Fruit fly (Drosophila melanogaster) whole organism, embryonic: ENCODE data around the gene CG33770.
A peak's percentile ranks its signal among the peaks of the same experiment; 100 is the strongest.

Source experiments
- Adf1 ChIP-seq: fragments of 200-800 bp; sonication (Bioruptor generic); IDR thresholded peaks from 2 replicates; pipeline ENCODE4 v1.3.6; 2022; ENCODE audit warnings: missing biosample characterization, missing genetic modification characterization
- Aef1 ChIP-seq: fragments of 200-800 bp; sonication (Bioruptor generic); IDR thresholded peaks from 3 replicates; pipeline ENCODE4 v1.3.6; 2022; ENCODE audit warnings: missing biosample characterization, missing genetic modification characterization
- Blimp-1 ChIP-seq: fragments of 200-800 bp; sonication (Bioruptor generic); optimal IDR thresholded peaks from 3 replicates; lab custom pipeline; 2018; ENCODE audit warnings: missing biosample characterization, missing genetic modification characterization, mild to moderate bottlenecking, moderate library complexity, missing genetic modification reagents
- CG10274 ChIP-seq: fragments of 200-800 bp; sonication (Bioruptor generic); optimal IDR thresholded peaks from 3 replicates; lab custom pipeline; 2017; ENCODE audit warnings: missing biosample characterization, mild to moderate bottlenecking, missing genetic modification characterization
- CG10366 ChIP-seq: fragments of 200-800 bp; sonication (Bioruptor generic); IDR thresholded peaks from 2 replicates; pipeline ENCODE4 v1.3.6; 2022; ENCODE audit warnings: missing biosample characterization, missing genetic modification characterization
- CG13424 ChIP-seq: fragments of 200-800 bp; sonication (Bioruptor generic); optimal IDR thresholded peaks from 2 replicates; lab custom pipeline; 2019; ENCODE audit warnings: missing biosample characterization, mild to moderate bottlenecking, missing genetic modification characterization, moderate library complexity
- CG14050 ChIP-seq: fragments of 200-800 bp; sonication (Bioruptor generic); IDR thresholded peaks from 3 replicates; pipeline ENCODE4 v1.3.6; 2022; ENCODE audit warnings: missing biosample characterization, missing genetic modification characterization
- CG15011 ChIP-seq: fragments of 200-800 bp; sonication (Bioruptor generic); optimal IDR thresholded peaks from 3 replicates; lab custom pipeline; 2018; ENCODE audit warnings: missing biosample characterization, mild to moderate bottlenecking, missing genetic modification characterization
- CG15269 ChIP-seq: fragments of 200-800 bp; sonication (Bioruptor generic); optimal IDR thresholded peaks from 2 replicates; lab custom pipeline; 2018; ENCODE audit warnings: missing biosample characterization, mild to moderate bottlenecking, missing genetic modification characterization, moderate library complexity
- CG1529 ChIP-seq: fragments of 200-800 bp; sonication (Bioruptor generic); optimal IDR thresholded peaks from 3 replicates; lab custom pipeline; 2018; ENCODE audit warnings: missing biosample characterization, missing genetic modification characterization
- CG1602 ChIP-seq: fragments of 200-800 bp; sonication (Bioruptor generic); optimal IDR thresholded peaks from 3 replicates; lab custom pipeline; 2016; ENCODE audit warnings: missing biosample characterization, missing genetic modification characterization
- CG17361 ChIP-seq: fragments of 200-800 bp; sonication (Bioruptor generic); IDR thresholded peaks from 3 replicates; pipeline ENCODE4 v1.3.6; 2022; ENCODE audit warnings: missing biosample characterization, missing genetic modification characterization
- CG17912 ChIP-seq: fragments of 200-800 bp; sonication (Bioruptor generic); optimal IDR thresholded peaks from 2 replicates; lab custom pipeline; 2018; ENCODE audit warnings: missing biosample characterization, mild to moderate bottlenecking, missing genetic modification characterization
- CG18599 ChIP-seq: fragments of 200-800 bp; sonication (Bioruptor generic); optimal IDR thresholded peaks from 3 replicates; lab custom pipeline; 2017; ENCODE audit warnings: missing biosample characterization, missing genetic modification characterization, mild to moderate bottlenecking, moderate library complexity, missing genetic modification reagents
- CG2678 ChIP-seq: fragments of 200-800 bp; sonication (Bioruptor generic); optimal IDR thresholded peaks from 3 replicates; lab custom pipeline; 2019; ENCODE audit warnings: missing biosample characterization, mild to moderate bottlenecking, missing genetic modification characterization, moderate library complexity
- CG32767 ChIP-seq: fragments of 200-800 bp; sonication (Bioruptor generic); IDR thresholded peaks from 2 replicates; pipeline ENCODE4 v1.3.6; 2022; ENCODE audit warnings: missing biosample characterization, missing genetic modification characterization
- CG32772 ChIP-seq: fragments of 200-800 bp; sonication (Bioruptor generic); IDR thresholded peaks from 2 replicates; pipeline ENCODE4 v1.3.6; 2022; ENCODE audit warnings: missing biosample characterization, missing genetic modification characterization
- CG34422 ChIP-seq: fragments of 200-800 bp; sonication (Bioruptor generic); IDR thresholded peaks from 3 replicates; pipeline ENCODE4 v1.3.6; 2022; ENCODE audit warnings: missing biosample characterization, missing genetic modification characterization
- CG3995 ChIP-seq: fragments of 200-800 bp; sonication (Bioruptor generic); optimal IDR thresholded peaks from 3 replicates; lab custom pipeline; 2016; ENCODE audit warnings: missing biosample characterization, missing genetic modification characterization
- CG4820 ChIP-seq: fragments of 200-800 bp; sonication (Bioruptor generic); optimal IDR thresholded peaks from 3 replicates; lab custom pipeline; 2016; ENCODE audit warnings: missing biosample characterization, missing genetic modification characterization
- CG7928 ChIP-seq: fragments of 200-800 bp; sonication (Bioruptor generic); optimal IDR thresholded peaks from 2 replicates; lab custom pipeline; 2017; ENCODE audit warnings: missing biosample characterization, mild to moderate bottlenecking, missing genetic modification characterization
- CG7963 ChIP-seq: fragments of 200-800 bp; sonication (Bioruptor generic); IDR thresholded peaks from 3 replicates; pipeline ENCODE4 v1.3.6; 2022; ENCODE audit warnings: missing biosample characterization, missing genetic modification characterization; ENCODE audit not compliant: partially characterized antibody
- CHES-1-like ChIP-seq: fragments of 200-800 bp; sonication (Bioruptor generic); optimal IDR thresholded peaks from 2 replicates; lab custom pipeline; 2016; ENCODE audit warnings: missing biosample characterization, missing genetic modification characterization
- Dref ChIP-seq: fragments of 200-800 bp; sonication (Bioruptor generic); IDR thresholded peaks from 2 replicates; pipeline ENCODE4 v1.3.6; 2022; ENCODE audit warnings: missing biosample characterization, missing genetic modification characterization
- Ets65A ChIP-seq: fragments of 200-800 bp; sonication (Bioruptor generic); peaks from one replicate; lab custom pipeline; 2016; ENCODE audit warnings: missing biosample characterization, missing genetic modification characterization
- H2.0 ChIP-seq: fragments of 200-800 bp; sonication (Bioruptor generic); IDR thresholded peaks from 2 replicates; pipeline ENCODE4 v1.3.6; 2022; ENCODE audit warnings: missing biosample characterization, missing genetic modification characterization
- HLH54F ChIP-seq: fragments of 200-800 bp; sonication (Bioruptor generic); optimal IDR thresholded peaks from 3 replicates; lab custom pipeline; 2016; ENCODE audit warnings: missing biosample characterization, missing genetic modification characterization
- MBD-R2 ChIP-seq: fragments of 200-800 bp; sonication (Bioruptor generic); IDR thresholded peaks from 2 replicates; pipeline ENCODE4 v1.3.6; 2022; ENCODE audit warnings: missing biosample characterization, missing genetic modification characterization
- Mad ChIP-seq: fragments of 200-800 bp; sonication (Bioruptor generic); optimal IDR thresholded peaks from 2 replicates; lab custom pipeline; 2016; ENCODE audit warnings: missing biosample characterization, missing genetic modification characterization
- Nf-YA ChIP-seq: fragments of 200-800 bp; sonication (Bioruptor generic); IDR thresholded peaks from 2 replicates; pipeline ENCODE4 v1.3.6; 2022; ENCODE audit warnings: missing biosample characterization, missing genetic modification characterization
- Nf-YB ChIP-seq: fragments of 200-800 bp; sonication (Bioruptor generic); optimal IDR thresholded peaks from 3 replicates; lab custom pipeline; 2019; ENCODE audit warnings: missing biosample characterization, mild to moderate bottlenecking, missing genetic modification characterization, moderate library complexity
- Oli ChIP-seq: fragments of 200-800 bp; sonication (Bioruptor generic); optimal IDR thresholded peaks from 2 replicates; lab custom pipeline; 2018; ENCODE audit warnings: missing biosample characterization, mild to moderate bottlenecking, missing genetic modification characterization, moderate library complexity
- Sox102F ChIP-seq: fragments of 200-800 bp; sonication (Bioruptor generic); optimal IDR thresholded peaks from 2 replicates; lab custom pipeline; 2018; ENCODE audit warnings: missing biosample characterization, mild to moderate bottlenecking, missing genetic modification characterization, moderate library complexity
- Xbp1 ChIP-seq: fragments of 200-800 bp; sonication (Bioruptor generic); optimal IDR thresholded peaks from 3 replicates; lab custom pipeline; 2016; ENCODE audit warnings: missing biosample characterization, mild to moderate bottlenecking, missing genetic modification characterization
- ap ChIP-seq: fragments of 200-800 bp; sonication (Bioruptor generic); IDR thresholded peaks from 2 replicates; pipeline ENCODE4 v1.3.6; 2022; ENCODE audit warnings: missing biosample characterization, missing genetic modification characterization
- ara ChIP-seq: fragments of 200-800 bp; sonication (Bioruptor generic); IDR thresholded peaks from 2 replicates; pipeline ENCODE4 v1.3.6; 2022; ENCODE audit warnings: missing biosample characterization, missing genetic modification characterization
- cas ChIP-seq: fragments of 200-800 bp; sonication (Bioruptor generic); IDR thresholded peaks from 2 replicates; pipeline ENCODE4 v1.3.6; 2022; ENCODE audit warnings: missing biosample characterization, missing genetic modification characterization
- danr ChIP-seq: fragments of 200-800 bp; sonication (Bioruptor generic); IDR thresholded peaks from 2 replicates; pipeline ENCODE4 v1.3.6; 2022; ENCODE audit warnings: missing biosample characterization, missing genetic modification characterization
- dmrt99B ChIP-seq: fragments of 200-800 bp; sonication (Bioruptor generic); optimal IDR thresholded peaks from 2 replicates; lab custom pipeline; 2018; ENCODE audit warnings: missing biosample characterization, mild to moderate bottlenecking, missing genetic modification characterization, moderate library complexity
- ewg ChIP-seq: fragments of 200-800 bp; sonication (Bioruptor generic); optimal IDR thresholded peaks from 3 replicates; lab custom pipeline; 2017; ENCODE audit warnings: mild to moderate bottlenecking, missing biosample characterization, missing genetic modification reagents, missing genetic modification characterization
- exex ChIP-seq: fragments of 200-800 bp; sonication (Bioruptor generic); optimal IDR thresholded peaks from 4 replicates; lab custom pipeline; 2018; ENCODE audit warnings: missing biosample characterization, mild to moderate bottlenecking, missing genetic modification characterization, moderate library complexity
- fru ChIP-seq: fragments of >200 bp; optimal IDR thresholded peaks from 2 replicates; lab custom pipeline; 2017
- h ChIP-seq: fragments of >200 bp; optimal IDR thresholded peaks from 2 replicates; lab custom pipeline; 2017
- ken ChIP-seq: fragments of 200-800 bp; sonication (Bioruptor generic); IDR thresholded peaks from 3 replicates; pipeline ENCODE4 v1.3.6; 2022; ENCODE audit warnings: missing biosample characterization, missing genetic modification characterization
- lmd ChIP-seq: fragments of 200-800 bp; sonication (Bioruptor generic); IDR thresholded peaks from 2 replicates; pipeline ENCODE4 v1.3.6; 2022; ENCODE audit warnings: missing biosample characterization, missing genetic modification characterization
- nom ChIP-seq: fragments of 200-800 bp; sonication (Bioruptor generic); optimal IDR thresholded peaks from 2 replicates; lab custom pipeline; 2017; ENCODE audit warnings: missing biosample characterization, missing genetic modification characterization, mild to moderate bottlenecking, moderate library complexity, missing genetic modification reagents
- onecut ChIP-seq: fragments of 200-800 bp; sonication (Bioruptor generic); IDR thresholded peaks from 2 replicates; pipeline ENCODE4 v1.3.6; 2022; ENCODE audit warnings: missing biosample characterization, missing genetic modification characterization
- sens ChIP-seq: fragments of 200-800 bp; sonication (Bioruptor generic); peaks from one replicate; lab custom pipeline; 2016; ENCODE audit warnings: missing biosample characterization, missing genetic modification characterization
- sens-2 ChIP-seq: fragments of 200-800 bp; sonication (Bioruptor generic); IDR thresholded peaks from 2 replicates; pipeline ENCODE4 v1.3.6; 2022; ENCODE audit warnings: missing biosample characterization, missing genetic modification characterization
- sim ChIP-seq: fragments of 200-800 bp; sonication (Bioruptor generic); IDR thresholded peaks from 2 replicates; pipeline ENCODE4 v1.3.6; 2022; ENCODE audit warnings: missing biosample characterization, missing genetic modification characterization
- sima ChIP-seq: fragments of 200-800 bp; sonication (Bioruptor generic); optimal IDR thresholded peaks from 2 replicates; lab custom pipeline; 2016; ENCODE audit warnings: missing biosample characterization, missing genetic modification characterization
- stc ChIP-seq: fragments of 200-800 bp; sonication (Bioruptor generic); IDR thresholded peaks from 2 replicates; pipeline ENCODE4 v1.3.6; 2022; ENCODE audit warnings: missing biosample characterization, missing genetic modification characterization
- tgo ChIP-seq: fragments of 200-800 bp; sonication (Bioruptor generic); IDR thresholded peaks from 3 replicates; pipeline ENCODE4 v1.3.6; 2022; ENCODE audit warnings: missing biosample characterization, missing genetic modification characterization

The CG33770 gene

DNA sequence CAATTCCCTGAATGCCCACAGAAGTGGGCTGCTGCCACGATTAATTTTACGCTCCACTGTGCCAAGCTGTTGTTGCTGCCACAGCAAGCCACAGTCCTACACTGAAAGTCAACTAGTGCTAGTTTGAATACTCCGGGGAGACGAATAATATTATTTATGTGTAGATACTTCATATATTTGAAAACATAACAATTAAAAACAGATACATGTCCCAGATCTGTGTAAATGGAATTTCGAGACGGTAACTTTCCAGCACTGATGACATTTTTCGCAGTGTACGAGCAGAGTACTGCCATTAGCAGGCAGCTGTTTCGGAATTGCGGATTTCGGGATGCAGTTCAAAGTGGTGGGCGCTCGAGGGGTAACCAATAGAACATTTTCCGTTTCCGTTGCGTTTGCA lies 16.6 kb downstream of the CG33770 start:
- no peak for TF ChIP-seq sim (GFP tag; lab: Robert Waterston, UW)
- peak; percentile 37 for TF ChIP-seq CG4820
- TF ChIP-seq h: no peak
- no peak for TF ChIP-seq CG7963 (GFP tag; lab: Robert Waterston, UW)
- TF ChIP-seq CG1529: no peak
- peak; percentile 0 for TF ChIP-seq ewg (GFP tag; lab: Kevin White, UChicago)
- TF ChIP-seq exex (tag; lab: Kevin White, UChicago): no peak
- TF ChIP-seq cas: no peak
- TF ChIP-seq danr: no peak
- peak; percentile 34 for TF ChIP-seq Xbp1 (GFP tag; lab: Kevin White, UChicago)
- peak; percentile 92 for TF ChIP-seq Ets65A (GFP tag; lab: Kevin White, UChicago)
- no peak for TF ChIP-seq tgo (GFP tag; lab: Robert Waterston, UW)
- no peak for TF ChIP-seq CG34422 (GFP tag; lab: Robert Waterston, UW)
- TF ChIP-seq sima: no peak
- TF ChIP-seq CG1602 (GFP tag; lab: Kevin White, UChicago): peak; percentile 19
- no peak for TF ChIP-seq Aef1 (GFP tag; lab: Robert Waterston, UW)
- no peak for TF ChIP-seq onecut (GFP tag; lab: Robert Waterston, UW)
- TF ChIP-seq HLH54F (GFP tag; lab: Kevin White, UChicago): peak; percentile 0
- 0 out of 2 replicates have a peak, but pooled peaks have one; percentile 23 for TF ChIP-seq sens-2
- TF ChIP-seq H2.0: 0 out of 2 replicates have a peak, but pooled peaks have one; percentile 9
- TF ChIP-seq MBD-R2 (GFP tag; lab: Robert Waterston, UW): no peak
- TF ChIP-seq CG17912 (GFP tag; lab: Kevin White, UChicago): no peak
- TF ChIP-seq Blimp-1 (GFP tag; lab: Kevin White, UChicago): peak; percentile 40
- TF ChIP-seq CG7928: no peak
- no peak for TF ChIP-seq Mad (GFP tag; lab: Kevin White, UChicago)
- TF ChIP-seq dmrt99B (tag; lab: Kevin White, UChicago): peak; percentile 30
- peak; percentile 20 for TF ChIP-seq CG18599
- peak; percentile 87 for TF ChIP-seq sens (GFP tag; lab: Kevin White, UChicago)
- no peak for TF ChIP-seq CG32772 (GFP tag; lab: Robert Waterston, UW)
- TF ChIP-seq CG10366 (GFP tag; lab: Robert Waterston, UW): peak; percentile 13; the same call in 1 of the 2 replicates
- TF ChIP-seq stc (GFP tag; lab: Robert Waterston, UW): peak; percentile 13; the same call in 1 of the 2 replicates
- TF ChIP-seq ara (GFP tag; lab: Robert Waterston, UW): 0 out of 2 replicates have a peak, but pooled peaks have one; percentile 35
- TF ChIP-seq nom (GFP tag; lab: Kevin White, UChicago): no peak
- no peak for TF ChIP-seq CHES-1-like
- no peak for TF ChIP-seq Nf-YB (GFP tag; lab: Kevin White, UChicago)
- TF ChIP-seq CG15269 (tag; lab: Kevin White, UChicago): peak; percentile 28
- TF ChIP-seq Oli (tag; lab: Kevin White, UChicago): peak; percentile 50
- TF ChIP-seq CG32767 (GFP tag; lab: Robert Waterston, UW): no peak
- TF ChIP-seq CG13424 (tag; lab: Kevin White, UChicago): peak; percentile 21
- TF ChIP-seq CG10274 (GFP tag; lab: Kevin White, UChicago): no peak
- no peak for TF ChIP-seq fru (lab: Kevin White, UChicago)
- TF ChIP-seq lmd (GFP tag; lab: Robert Waterston, UW): no peak
- TF ChIP-seq Sox102F: peak; percentile 21
- TF ChIP-seq CG15011 (GFP tag; lab: Kevin White, UChicago): no peak
- 0 out of 3 replicates have a peak, but pooled peaks have one; percentile 21 for TF ChIP-seq CG17361 (GFP tag; lab: Robert Waterston, UW)
- TF ChIP-seq Nf-YA (GFP tag; lab: Robert Waterston, UW): no peak
- no peak for TF ChIP-seq ap (GFP tag; lab: Robert Waterston, UW)
- TF ChIP-seq ken: no peak
- peak; percentile 42 for TF ChIP-seq CG2678 (tag; lab: Kevin White, UChicago)
- no peak for TF ChIP-seq CG3995
- TF ChIP-seq CG14050 (GFP tag; lab: Robert Waterston, UW): no peak
- TF ChIP-seq Adf1 (GFP tag; lab: Robert Waterston, UW): no peak
- no peak for TF ChIP-seq Dref
